Fruit fly (Drosophila melanogaster): ENCODE results near the gene CG6415.
A peak's percentile ranks its signal among the peaks of the same experiment; 100 is the strongest.

Gene CG6415

dm6 chr2L:10743714-10744113 is 40.3 kb downstream of the CG6415 start, which contains the start of gene CG6729:
Gene CG6729, minus strand, starts transcription at chr2L:10743935.
- TF ChIP-seq Pif1B (GFP tag; optimal IDR thresholded peaks at IDR 0.05) (no peak), Ets98B (GFP tag; IDR thresholded peaks at IDR 0.05) (no peak), CG17806 (tag; optimal IDR thresholded peaks at IDR 0.05) (no peak), CG9948 (tag; optimal IDR thresholded peaks at IDR 0.05) (no peak), fd96Ca (GFP tag; IDR thresholded peaks at IDR 0.05) (no peak), CG12605 (GFP tag; IDR thresholded peaks at IDR 0.05) (no peak), CG8159 (tag; optimal IDR thresholded peaks at IDR 0.05) (no peak), CG8301 (tag; optimal IDR thresholded peaks at IDR 0.05) (no peak), CG32121 (GFP tag; IDR thresholded peaks at IDR 0.05) (no peak), D1 (tag; optimal IDR thresholded peaks at IDR 0.05) (no peak), CG15710 (tag; optimal IDR thresholded peaks at IDR 0.05) (no peak), EcR (GFP tag; optimal IDR thresholded peaks at IDR 0.05) (no peak), CG34367 (tag; optimal IDR thresholded peaks at IDR 0.05) (no peak), Snoo (tag; optimal IDR thresholded peaks at IDR 0.05) (no peak)

dm6 chr2L:10748218-10748617 is 44.8 kb downstream of the CG6415 start:
- TF ChIP-seq fd96Ca (GFP tag; IDR thresholded peaks at IDR 0.05): no peak
- no peak for TF ChIP-seq Snoo (tag; optimal IDR thresholded peaks at IDR 0.05)
- no peak for TF ChIP-seq CG15710 (tag; optimal IDR thresholded peaks at IDR 0.05)
- TF ChIP-seq rn (GFP tag; IDR thresholded peaks at IDR 0.05): no peak
- TF ChIP-seq CG14655 (GFP tag; optimal IDR thresholded peaks at IDR 0.05): no peak
- no peak for TF ChIP-seq CG8159 (tag; optimal IDR thresholded peaks at IDR 0.05)
- TF ChIP-seq CG17806 (tag; optimal IDR thresholded peaks at IDR 0.05): peak; percentile 4
- no peak for TF ChIP-seq D1 (tag; optimal IDR thresholded peaks at IDR 0.05)
- no peak; the same call in 2 of the 3 replicates for TF ChIP-seq CG4496 (GFP tag; IDR thresholded peaks at IDR 0.05)
- peak; percentile 74 for TF ChIP-seq CG32121 (GFP tag; IDR thresholded peaks at IDR 0.05)
- peak; percentile 50 for TF ChIP-seq CG8301 (tag; optimal IDR thresholded peaks at IDR 0.05)
- TF ChIP-seq EcR (GFP tag; optimal IDR thresholded peaks at IDR 0.05): no peak
- TF ChIP-seq Pif1A (GFP tag; optimal IDR thresholded peaks at IDR 0.05): no peak
- no peak for TF ChIP-seq CG34367 (tag; optimal IDR thresholded peaks at IDR 0.05)
- peak; percentile 56 for TF ChIP-seq Ets98B (GFP tag; IDR thresholded peaks at IDR 0.05)
- TF ChIP-seq Pif1B (GFP tag; optimal IDR thresholded peaks at IDR 0.05): no peak
- no peak for TF ChIP-seq gl (tag; optimal IDR thresholded peaks at IDR 0.05)
- no peak for TF ChIP-seq CG13204 (GFP tag; optimal IDR thresholded peaks at IDR 0.05)
- no peak for TF ChIP-seq CG10348 (GFP tag; IDR thresholded peaks at IDR 0.05)
- no peak for TF ChIP-seq CG12605 (GFP tag; IDR thresholded peaks at IDR 0.05)
- TF ChIP-seq CG9948 (tag; optimal IDR thresholded peaks at IDR 0.05): no peak

dm6 chr2L:10749607-10750467 is 46.4 kb downstream of the CG6415 start:
- TF ChIP-seq CG12605 (GFP tag; IDR thresholded peaks at IDR 0.05) (no peak), CG13204 (GFP tag; optimal IDR thresholded peaks at IDR 0.05) (no peak), CG8159 (tag; optimal IDR thresholded peaks at IDR 0.05) (no peak), EcR (GFP tag; optimal IDR thresholded peaks at IDR 0.05) (no peak), CG15710 (tag; optimal IDR thresholded peaks at IDR 0.05) (no peak), fd96Ca (GFP tag; IDR thresholded peaks at IDR 0.05) (no peak), Ets98B (GFP tag; IDR thresholded peaks at IDR 0.05) (no peak), Pif1A (GFP tag; optimal IDR thresholded peaks at IDR 0.05) (no peak), CG8301 (tag; optimal IDR thresholded peaks at IDR 0.05) (no peak), D1 (tag; optimal IDR thresholded peaks at IDR 0.05) (no peak), CG34367 (tag; optimal IDR thresholded peaks at IDR 0.05) (no peak), CG10348 (GFP tag; IDR thresholded peaks at IDR 0.05) (no peak), Snoo (tag; optimal IDR thresholded peaks at IDR 0.05) (no peak), CG32121 (GFP tag; IDR thresholded peaks at IDR 0.05) (no peak), CG4496 (GFP tag; IDR thresholded peaks at IDR 0.05) (no peak), CG14655 (GFP tag; optimal IDR thresholded peaks at IDR 0.05) (no peak), Pif1B (GFP tag; optimal IDR thresholded peaks at IDR 0.05) (no peak), gl (tag; optimal IDR thresholded peaks at IDR 0.05) (no peak), CG9948 (tag; optimal IDR thresholded peaks at IDR 0.05) (no peak), CG17806 (tag; optimal IDR thresholded peaks at IDR 0.05) (no peak)

dm6 chr2L:10750915-10751612 is 47.6 kb downstream of the CG6415 start:
- TF ChIP-seq Pif1A (GFP tag; optimal IDR thresholded peaks at IDR 0.05): no peak
- no peak for TF ChIP-seq CG9948 (tag; optimal IDR thresholded peaks at IDR 0.05)
- TF ChIP-seq rn (GFP tag; IDR thresholded peaks at IDR 0.05): no peak
- TF ChIP-seq EcR (GFP tag; optimal IDR thresholded peaks at IDR 0.05): peak; percentile 41

dm6 chr2L:10751879-10752620 is 48.6 kb downstream of the CG6415 start:
- TF ChIP-seq CG32121 (GFP tag; IDR thresholded peaks at IDR 0.05) (peak; percentile 48; the same call in 1 of the 2 replicates), CG34367 (tag; optimal IDR thresholded peaks at IDR 0.05) (no peak), gl (tag; optimal IDR thresholded peaks at IDR 0.05) (no peak), CG15710 (tag; optimal IDR thresholded peaks at IDR 0.05) (peak; percentile 5), Ets98B (GFP tag; IDR thresholded peaks at IDR 0.05) (peak; percentile 36; the same call in 1 of the 2 replicates), CG17806 (tag; optimal IDR thresholded peaks at IDR 0.05) (peak; percentile 3), CG4496 (GFP tag; IDR thresholded peaks at IDR 0.05) (peak; percentile 56; the same call in 2 of the 3 replicates), CG13204 (GFP tag; optimal IDR thresholded peaks at IDR 0.05) (no peak), CG9948 (tag; optimal IDR thresholded peaks at IDR 0.05) (peak; percentile 29), Pif1A (GFP tag; optimal IDR thresholded peaks at IDR 0.05) (peak; percentile 13), CG14655 (GFP tag; optimal IDR thresholded peaks at IDR 0.05) (peak; percentile 81), CG8301 (tag; optimal IDR thresholded peaks at IDR 0.05) (peak; percentile 69)

Measured in whole organism, pupa.